Worm (Caenorhabditis elegans): ENCODE measurements around the gene nhl-2.
A peak's percentile ranks its signal among the peaks of the same experiment; 100 is the strongest.

ce11 chrIII:4899728-4900127 lies 843 bp upstream of the nhl-2 start:
- peak; percentile 98 for TF ChIP-seq him-1 (tag; optimal IDR thresholded peaks at IDR 0.05)
- no peak for TF ChIP-seq dao-5 (tag; optimal IDR thresholded peaks at IDR 0.05)

Data from whole organism, L4/young adult.